Fruit fly (Drosophila melanogaster) whole organism: ENCODE data around the gene CG12947.

Source experiments
- CG8478 ChIP-seq: fragments of >200 bp; optimal IDR thresholded peaks from 2 replicates; lab custom pipeline; 2018; ENCODE audit warnings: inconsistent platforms
- EcR ChIP-seq, 2 experiments: fragments of >200 bp; optimal IDR thresholded peaks; 2 replicates each; lab custom pipeline; 2017; ENCODE audit warnings: missing biosample characterization in 2 of 2, missing genetic modification characterization in 2 of 2, missing genetic modification reagents in 2 of 2
- pan ChIP-seq: fragments of >200 bp; optimal IDR thresholded peaks from 2 replicates; lab custom pipeline; 2017
- psq ChIP-seq: fragments of >200 bp; optimal IDR thresholded peaks from 2 replicates; lab custom pipeline; 2017
- usp ChIP-seq: fragments of >200 bp; optimal IDR thresholded peaks from 2 replicates; lab custom pipeline; 2017; ENCODE audit warnings: missing biosample characterization, missing genetic modification characterization, mixed read lengths

- no peak for TF ChIP-seq CG8478 (lab: Kevin White, UChicago)
- TF ChIP-seq EcR (GFP tag; optimal IDR thresholded peaks at IDR 0.05; lab: Kevin White, UChicago), result no peak
- no peak for TF ChIP-seq psq (lab: Kevin White, UChicago)
- TF ChIP-seq pan (lab: Kevin White, UChicago), result no peak
- no peak for TF ChIP-seq usp (GFP tag; lab: Kevin White, UChicago)
Measured at dm6 chr3R:9779764-9780163, at the start of gene CG12947.
